Fruit fly (Drosophila melanogaster) whole organism, embryonic: ENCODE data around the gene lilli.

Experiments used
- Ada2b ChIP-seq: fragments of 200-800 bp; sonication (Bioruptor generic); IDR thresholded peaks from 2 replicates; pipeline ENCODE4 v1.3.6; 2022; ENCODE audit warnings: missing biosample characterization, missing genetic modification characterization
- Atf6 ChIP-seq: fragments of 200-800 bp; sonication (Bioruptor generic); IDR thresholded peaks from 2 replicates; pipeline ENCODE4 v1.3.6; 2022; ENCODE audit warnings: missing biosample characterization, missing genetic modification characterization
- BtbVII ChIP-seq: fragments of 200-800 bp; sonication (Bioruptor generic); optimal IDR thresholded peaks from 3 replicates; lab custom pipeline; 2017; ENCODE audit warnings: missing biosample characterization, mild to moderate bottlenecking, missing genetic modification characterization
- CG10147 ChIP-seq: fragments of 200-800 bp; sonication (Bioruptor generic); optimal IDR thresholded peaks from 2 replicates; lab custom pipeline; 2019; ENCODE audit warnings: missing biosample characterization, mild to moderate bottlenecking, missing genetic modification characterization, moderate library complexity
- CG14710 ChIP-seq: fragments of 200-800 bp; sonication (Bioruptor generic); optimal IDR thresholded peaks from 3 replicates; lab custom pipeline; 2019; ENCODE audit warnings: missing biosample characterization, mild to moderate bottlenecking, missing genetic modification characterization, moderate library complexity
- CG1529 ChIP-seq: fragments of 200-800 bp; sonication (Bioruptor generic); optimal IDR thresholded peaks from 3 replicates; lab custom pipeline; 2018; ENCODE audit warnings: missing biosample characterization, missing genetic modification characterization
- CG15479 ChIP-seq: fragments of 200-800 bp; sonication (Bioruptor generic); optimal IDR thresholded peaks from 3 replicates; lab custom pipeline; 2019; ENCODE audit warnings: missing biosample characterization, mild to moderate bottlenecking, missing genetic modification characterization, moderate library complexity
- CG1603 ChIP-seq: fragments of 200-800 bp; sonication (Bioruptor generic); optimal IDR thresholded peaks from 2 replicates; lab custom pipeline; 2019; ENCODE audit warnings: missing biosample characterization, mild to moderate bottlenecking, missing genetic modification characterization, moderate library complexity
- CG1647 ChIP-seq: fragments of 200-800 bp; sonication (Bioruptor generic); optimal IDR thresholded peaks from 3 replicates; lab custom pipeline; 2016; ENCODE audit warnings: missing biosample characterization, missing genetic modification characterization
- CG17829 ChIP-seq: fragments of 200-800 bp; optimal IDR thresholded peaks from 2 replicates; lab custom pipeline; 2019; ENCODE audit warnings: missing biosample characterization, mild to moderate bottlenecking, missing genetic modification characterization, moderate library complexity
- CG18011 ChIP-seq: fragments of 200-800 bp; sonication (Bioruptor generic); optimal IDR thresholded peaks from 2 replicates; lab custom pipeline; 2017; ENCODE audit warnings: missing biosample characterization, missing genetic modification characterization, mild to moderate bottlenecking, moderate library complexity, missing genotype
- CG2678 ChIP-seq: fragments of 200-800 bp; sonication (Bioruptor generic); optimal IDR thresholded peaks from 3 replicates; lab custom pipeline; 2019; ENCODE audit warnings: missing biosample characterization, mild to moderate bottlenecking, missing genetic modification characterization, moderate library complexity
- CG3065 ChIP-seq: fragments of 200-800 bp; sonication (Bioruptor generic); optimal IDR thresholded peaks from 2 replicates; lab custom pipeline; 2016; ENCODE audit warnings: missing biosample characterization, missing genetic modification characterization
- CG3847 ChIP-seq: fragments of 200-800 bp; sonication (Bioruptor generic); IDR thresholded peaks from 2 replicates; pipeline ENCODE4 v1.3.6; 2022; ENCODE audit warnings: missing biosample characterization, missing genetic modification characterization
- CG4424 ChIP-seq: fragments of 200-800 bp; sonication (Bioruptor generic); optimal IDR thresholded peaks from 3 replicates; lab custom pipeline; 2016; ENCODE audit warnings: missing biosample characterization, missing genetic modification characterization
- CG8359 ChIP-seq: fragments of 200-800 bp; sonication (Bioruptor generic); optimal IDR thresholded peaks from 2 replicates; lab custom pipeline; 2017; ENCODE audit warnings: missing biosample characterization, mild to moderate bottlenecking, missing genetic modification characterization, borderline replicate concordance
- CG9215 ChIP-seq: fragments of 200-800 bp; sonication (Bioruptor generic); IDR thresholded peaks from 2 replicates; pipeline ENCODE4 v1.3.6; 2022; ENCODE audit warnings: missing biosample characterization, missing genetic modification characterization
- CG9437 ChIP-seq: fragments of 200-800 bp; sonication (Bioruptor generic); optimal IDR thresholded peaks from 2 replicates; lab custom pipeline; 2018; ENCODE audit warnings: missing biosample characterization, mild to moderate bottlenecking, missing genetic modification characterization
- Deaf1 ChIP-seq: fragments of 200-800 bp; optimal IDR thresholded peaks from 3 replicates; lab custom pipeline; 2019; ENCODE audit warnings: missing biosample characterization, mild to moderate bottlenecking, missing genetic modification characterization, moderate library complexity
- Dip2 ChIP-seq: fragments of 200-800 bp; sonication (Bioruptor generic); IDR thresholded peaks from 2 replicates; pipeline ENCODE4 v1.3.6; 2022; ENCODE audit warnings: missing biosample characterization, missing genetic modification characterization
- Doc3 ChIP-seq: fragments of 200-800 bp; sonication (Bioruptor generic); IDR thresholded peaks from 3 replicates; pipeline ENCODE4 v1.3.6; 2022; ENCODE audit warnings: missing biosample characterization, missing genetic modification characterization; ENCODE audit not compliant: partially characterized antibody
- Fer3 ChIP-seq: fragments of 200-800 bp; sonication (Bioruptor generic); optimal IDR thresholded peaks from 2 replicates; lab custom pipeline; 2018; ENCODE audit warnings: missing biosample characterization, mild to moderate bottlenecking, missing genetic modification characterization, moderate library complexity
- H2.0 ChIP-seq: fragments of 200-800 bp; sonication (Bioruptor generic); IDR thresholded peaks from 2 replicates; pipeline ENCODE4 v1.3.6; 2022; ENCODE audit warnings: missing biosample characterization, missing genetic modification characterization
- HLH54F ChIP-seq: fragments of 200-800 bp; sonication (Bioruptor generic); optimal IDR thresholded peaks from 3 replicates; lab custom pipeline; 2016; ENCODE audit warnings: missing biosample characterization, missing genetic modification characterization
- Lhr ChIP-seq: fragments of 200-800 bp; sonication (Bioruptor generic); optimal IDR thresholded peaks from 3 replicates; lab custom pipeline; 2017; ENCODE audit warnings: mild to moderate bottlenecking, missing biosample characterization, missing genetic modification reagents, missing genetic modification characterization
- Opbp ChIP-seq: fragments of 200-800 bp; sonication (Bioruptor generic); IDR thresholded peaks from 3 replicates; pipeline ENCODE4 v1.3.6; 2022; ENCODE audit warnings: missing biosample characterization, missing genetic modification characterization; ENCODE audit not compliant: partially characterized antibody
- Side ChIP-seq: fragments of 200-800 bp; sonication (Bioruptor generic); optimal IDR thresholded peaks from 2 replicates; lab custom pipeline; 2016; ENCODE audit warnings: missing biosample characterization, missing genetic modification characterization
- Taf1 ChIP-seq: fragments of 200-800 bp; sonication (Bioruptor generic); IDR thresholded peaks from 2 replicates; pipeline ENCODE4 v1.3.6; 2022; ENCODE audit warnings: missing biosample characterization, missing genetic modification characterization
- amos ChIP-seq: fragments of 200-800 bp; sonication (Bioruptor generic); IDR thresholded peaks from 2 replicates; pipeline ENCODE4 v1.3.6; 2022; ENCODE audit warnings: missing biosample characterization, missing genetic modification characterization; ENCODE audit not compliant: partially characterized antibody
- ash1 ChIP-seq: fragments of 200-800 bp; sonication (Bioruptor generic); optimal IDR thresholded peaks from 2 replicates; lab custom pipeline; 2018; ENCODE audit warnings: missing biosample characterization, mild to moderate bottlenecking, missing genetic modification characterization
- dati ChIP-seq: fragments of 200-800 bp; sonication (Bioruptor generic); IDR thresholded peaks from 2 replicates; pipeline ENCODE4 v1.3.6; 2022; ENCODE audit warnings: missing biosample characterization, missing genetic modification characterization
- ftz-f1 ChIP-seq: fragments of 200-800 bp; sonication (Bioruptor generic); optimal IDR thresholded peaks from 2 replicates; lab custom pipeline; 2016; ENCODE audit warnings: missing biosample characterization, missing genetic modification characterization
- gro ChIP-seq: fragments of 200-800 bp; sonication (Bioruptor generic); optimal IDR thresholded peaks from 2 replicates; lab custom pipeline; 2016; ENCODE audit warnings: missing biosample characterization, missing genetic modification characterization
- inv ChIP-seq: fragments of 200-800 bp; sonication (Bioruptor generic); IDR thresholded peaks from 2 replicates; pipeline ENCODE4 v1.3.6; 2022; ENCODE audit warnings: missing biosample characterization, missing genetic modification characterization; ENCODE audit not compliant: partially characterized antibody
- kah ChIP-seq: fragments of 200-800 bp; sonication (Bioruptor generic); optimal IDR thresholded peaks from 2 replicates; lab custom pipeline; 2018; ENCODE audit warnings: missing biosample characterization, mild to moderate bottlenecking, missing genetic modification characterization
- ken ChIP-seq: fragments of 200-800 bp; sonication (Bioruptor generic); IDR thresholded peaks from 3 replicates; pipeline ENCODE4 v1.3.6; 2022; ENCODE audit warnings: missing biosample characterization, missing genetic modification characterization
- klu ChIP-seq: fragments of 200-800 bp; sonication (Bioruptor generic); IDR thresholded peaks from 2 replicates; pipeline ENCODE4 v1.3.6; 2022; ENCODE audit warnings: missing biosample characterization, missing genetic modification characterization
- kni ChIP-seq: fragments of 200-800 bp; sonication (Bioruptor generic); optimal IDR thresholded peaks from 3 replicates; lab custom pipeline; 2017; ENCODE audit warnings: mild to moderate bottlenecking, missing biosample characterization, missing genetic modification reagents, missing genetic modification characterization
- nerfin-2 ChIP-seq: fragments of 200-800 bp; sonication (Bioruptor generic); IDR thresholded peaks from 2 replicates; pipeline ENCODE4 v1.3.6; 2022; ENCODE audit warnings: missing biosample characterization, missing genetic modification characterization; ENCODE audit not compliant: partially characterized antibody
- pan ChIP-seq, 4 experiments: fragments of >200 bp in 3 of 4; fragments of 200-800 bp in 1 of 4; sonication (Bioruptor generic) in 1 of 4; optimal IDR thresholded peaks in 3 of 4; IDR thresholded peaks in 1 of 4; 2 replicates each; pipeline versions ENCODE4 v1.3.6 to Lab custom; 2017 to 2022; ENCODE audit warnings: missing biosample characterization in 2 of 4, missing genetic modification characterization in 2 of 4, mixed read lengths in 1 of 4
- shn ChIP-seq: fragments of 200-800 bp; sonication (Bioruptor generic); optimal IDR thresholded peaks from 3 replicates; lab custom pipeline; 2016; ENCODE audit warnings: missing biosample characterization, missing genetic modification characterization
- sima ChIP-seq: fragments of 200-800 bp; sonication (Bioruptor generic); optimal IDR thresholded peaks from 2 replicates; lab custom pipeline; 2016; ENCODE audit warnings: missing biosample characterization, missing genetic modification characterization
- slp2 ChIP-seq: fragments of 200-800 bp; sonication (Bioruptor generic); optimal IDR thresholded peaks from 2 replicates; lab custom pipeline; 2016; ENCODE audit warnings: missing biosample characterization, missing genetic modification characterization
- sob ChIP-seq: fragments of 200-800 bp; sonication (Bioruptor generic); IDR thresholded peaks from 2 replicates; pipeline ENCODE4 v1.3.6; 2022; ENCODE audit warnings: missing biosample characterization, missing genetic modification characterization
- sqz ChIP-seq: fragments of 200-800 bp; sonication (Bioruptor generic); optimal IDR thresholded peaks from 3 replicates; lab custom pipeline; 2018; ENCODE audit warnings: missing biosample characterization, mild to moderate bottlenecking, missing genetic modification characterization
- ssp ChIP-seq: fragments of 200-800 bp; sonication (Bioruptor generic); IDR thresholded peaks from 2 replicates; pipeline ENCODE4 v1.3.6; 2022; ENCODE audit warnings: missing biosample characterization, missing genetic modification characterization
- stwl ChIP-seq: fragments of 200-800 bp; sonication (Bioruptor generic); optimal IDR thresholded peaks from 3 replicates; lab custom pipeline; 2018; ENCODE audit warnings: missing biosample characterization, mild to moderate bottlenecking, missing genetic modification characterization, moderate library complexity
- toy ChIP-seq: fragments of 200-800 bp; sonication (Bioruptor generic); IDR thresholded peaks from 2 replicates; pipeline ENCODE4 v1.3.6; 2022; ENCODE audit warnings: missing biosample characterization, missing genetic modification characterization
- usp ChIP-seq: fragments of >200 bp; optimal IDR thresholded peaks from 2 replicates; lab custom pipeline; 2017; ENCODE audit warnings: missing biosample characterization, missing genetic modification characterization

lilli gene

dm6 chr2L:2872968-2873728, 12.6 kb upstream of the lilli start (continued):
- no peak for TF ChIP-seq Dip2 (GFP tag; lab: Robert Waterston, UW)
- TF ChIP-seq CG1603 (tag; lab: Kevin White, UChicago), result peak; percentile 10
- peak; percentile 27; the same call in 1 of the 2 replicates for TF ChIP-seq CG3847 (GFP tag; lab: Robert Waterston, UW)
- TF ChIP-seq CG1529, result no peak
- no peak for TF ChIP-seq CG15479 (GFP tag; lab: Kevin White, UChicago)
- no peak for TF ChIP-seq pan (optimal IDR thresholded peaks at IDR 0.05; lab: Kevin White, UChicago)
- peak in 1 of 2 experiments; percentile 57 for TF ChIP-seq pan (GFP tag; optimal IDR thresholded peaks at IDR 0.05 in 1 of 2, IDR thresholded peaks at IDR 0.05 in 1 of 2)
- TF ChIP-seq Doc3, result no peak
- TF ChIP-seq Ada2b (GFP tag; lab: Robert Waterston, UW), result no peak
- no peak for TF ChIP-seq H2.0
- no peak for TF ChIP-seq klu (GFP tag; lab: Robert Waterston, UW)
- no peak for TF ChIP-seq ssp (GFP tag; lab: Robert Waterston, UW)
- no peak for TF ChIP-seq nerfin-2
- peak; percentile 37 for TF ChIP-seq CG2678
- TF ChIP-seq kni (GFP tag; lab: Kevin White, UChicago), result no peak
- TF ChIP-seq CG4424 (GFP tag; lab: Kevin White, UChicago), result peak; percentile 14
- TF ChIP-seq HLH54F (GFP tag; lab: Kevin White, UChicago), result no peak
- TF ChIP-seq Side, result peak; percentile 17
- no peak for TF ChIP-seq ftz-f1
- TF ChIP-seq kah, result peak; percentile 13
- no peak for TF ChIP-seq Deaf1 (tag; lab: Kevin White, UChicago)
- no peak for TF ChIP-seq stwl (tag; lab: Kevin White, UChicago)
- TF ChIP-seq Fer3, result no peak
- TF ChIP-seq ash1 (GFP tag; lab: Kevin White, UChicago), result no peak
- no peak for TF ChIP-seq CG3065 (GFP tag; lab: Kevin White, UChicago)
- no peak for TF ChIP-seq usp (GFP tag; lab: Kevin White, UChicago)
- TF ChIP-seq sqz (GFP tag; lab: Kevin White, UChicago), result no peak
- TF ChIP-seq dati, result no peak
- TF ChIP-seq CG8359 (GFP tag; lab: Kevin White, UChicago), result no peak
- TF ChIP-seq slp2 (GFP tag; lab: Kevin White, UChicago), result no peak
- no peak for TF ChIP-seq amos
- TF ChIP-seq CG18011 (GFP tag; lab: Kevin White, UChicago), result no peak
- TF ChIP-seq CG9437, result no peak
- TF ChIP-seq CG10147 (GFP tag; lab: Kevin White, UChicago), result no peak
- TF ChIP-seq sob (GFP tag; lab: Robert Waterston, UW), result 0 out of 2 replicates have a peak, but pooled peaks have one; percentile 6
- TF ChIP-seq sima (GFP tag; lab: Kevin White, UChicago), result no peak
- TF ChIP-seq shn (GFP tag; lab: Kevin White, UChicago), result no peak
- TF ChIP-seq Lhr (GFP tag; lab: Kevin White, UChicago), result no peak
- no peak for TF ChIP-seq Atf6
- no peak for TF ChIP-seq CG17829
- no peak for TF ChIP-seq gro (GFP tag; lab: Kevin White, UChicago)
- no peak for TF ChIP-seq BtbVII
- TF ChIP-seq toy (GFP tag; lab: Robert Waterston, UW), result peak; percentile 47; the same call in 1 of the 2 replicates
- TF ChIP-seq ken, result no peak
- no peak for TF ChIP-seq Opbp (GFP tag; lab: Robert Waterston, UW)
- TF ChIP-seq CG14710 (tag; lab: Kevin White, UChicago), result no peak
- TF ChIP-seq CG1647 (GFP tag; lab: Kevin White, UChicago), result no peak
- no peak for TF ChIP-seq inv (GFP tag; lab: Robert Waterston, UW)
- TF ChIP-seq Taf1 (GFP tag; lab: Robert Waterston, UW), result peak; percentile 31; the same call in 1 of the 2 replicates
- no peak for TF ChIP-seq CG9215
